Worm (Caenorhabditis elegans): ENCODE measurements around the gene clec-177.

The clec-177 gene

ce11 chrIV:5031346-5031745, 45.0 kb downstream of the clec-177 start:
- TF ChIP-seq unc-86 (tag; optimal IDR thresholded peaks at IDR 0.05) (no peak), hpl-2 (GFP tag; optimal IDR thresholded peaks at IDR 0.05) (no peak), fkh-8 (tag; optimal IDR thresholded peaks at IDR 0.05) (no peak), F16B12.6 (tag; optimal IDR thresholded peaks at IDR 0.05) (no peak), sup-37 (GFP tag; optimal IDR thresholded peaks at IDR 0.05) (no peak), aly-2 (tag; optimal IDR thresholded peaks at IDR 0.05) (no peak), isw-1 (GFP tag; IDR thresholded peaks at IDR 0.05) (no peak), ztf-4 (tag; optimal IDR thresholded peaks at IDR 0.05) (no peak), zag-1 (tag; optimal IDR thresholded peaks at IDR 0.05) (no peak), lin-35 (GFP tag; optimal IDR thresholded peaks at IDR 0.05) (no peak), ztf-11 (tag; optimal IDR thresholded peaks at IDR 0.05) (no peak), tlp-1 (tag; optimal IDR thresholded peaks at IDR 0.05) (no peak), ama-1 (optimal IDR thresholded peaks at IDR 0.05) (no peak), nhr-11 (tag; optimal IDR thresholded peaks at IDR 0.05) (no peak)

- TF ChIP-seq sox-4 (tag; optimal IDR thresholded peaks at IDR 0.05): no peak
- no peak for TF ChIP-seq dsc-1 (tag; optimal IDR thresholded peaks at IDR 0.05)
- no peak for TF ChIP-seq nhr-11 (tag; optimal IDR thresholded peaks at IDR 0.05)
These were observed 46.9 kb downstream of the clec-177 start, which contains the start of gene C09B9.4 for ce11 chrIV:5033276-5033675. C09B9.4 (minus strand) TSS chrIV:5033376.
